Worm (Caenorhabditis elegans) whole organism, L3 larva: Measurements from ENCODE around the gene srj-25.

Experiments used
- R02D3.7 ChIP-seq: fragments of 150-350 bp; optimal IDR thresholded peaks from 2 replicates; lab custom pipeline; 2014; ENCODE audit warnings: missing biosample characterization, missing genetic modification characterization
- ama-1 ChIP-seq: fragments of 150-350 bp; optimal IDR thresholded peaks from 2 replicates; lab custom pipeline; 2018
- ceh-9 ChIP-seq: sonication (generic microtip); optimal IDR thresholded peaks from 2 replicates; lab custom pipeline; 2018; ENCODE audit warnings: missing biosample characterization, missing genetic modification characterization
- egl-27 ChIP-seq: sonication (generic microtip); optimal IDR thresholded peaks from 4 replicates; lab custom pipeline; 2017; ENCODE audit warnings: missing biosample characterization, missing genetic modification reagents, missing genetic modification characterization
- elt-2 ChIP-seq: sonication (generic microtip); optimal IDR thresholded peaks from 2 replicates; lab custom pipeline; 2016; ENCODE audit warnings: missing genetic modification reagents, mild to moderate bottlenecking, missing genetic modification characterization, missing compliant biosample characterization
- hmg-11 ChIP-seq: sonication (generic microtip); optimal IDR thresholded peaks from 2 replicates; lab custom pipeline; 2016; ENCODE audit warnings: missing genetic modification characterization, missing compliant biosample characterization
- lin-39 ChIP-seq: fragments of 150-350 bp; optimal IDR thresholded peaks from 2 replicates; lab custom pipeline; 2018; ENCODE audit warnings: missing biosample characterization, missing genetic modification reagents, missing genetic modification characterization
- mdl-1 ChIP-seq: fragments of 150-350 bp; optimal IDR thresholded peaks from 2 replicates; lab custom pipeline; 2014; ENCODE audit warnings: missing biosample characterization, missing genetic modification characterization
- mml-1 ChIP-seq: fragments of 150-350 bp; sonication (generic microtip); optimal IDR thresholded peaks from 3 replicates; lab custom pipeline; 2014; ENCODE audit warnings: missing biosample characterization, missing genetic modification characterization
- nhr-77 ChIP-seq: fragments of 150-350 bp; optimal IDR thresholded peaks from 2 replicates; lab custom pipeline; 2014; ENCODE audit warnings: missing biosample characterization, missing genetic modification characterization
- pqm-1 ChIP-seq: fragments of 150-350 bp; optimal IDR thresholded peaks from 2 replicates; lab custom pipeline; 2017; ENCODE audit warnings: missing biosample characterization, missing genetic modification characterization, inconsistent platforms
- ztf-4 ChIP-seq: fragments of 150-350 bp; optimal IDR thresholded peaks from 2 replicates; lab custom pipeline; 2014; ENCODE audit warnings: missing biosample characterization, missing genetic modification characterization

- no peak for TF ChIP-seq ztf-4 (tag; lab: Kevin White, UChicago)
- no peak for TF ChIP-seq ama-1 (lab: Kevin White, UChicago)
- TF ChIP-seq R02D3.7 (tag; lab: Kevin White, UChicago): no peak
- no peak for TF ChIP-seq ceh-9 (tag; lab: Kevin White, UChicago)
- no peak for TF ChIP-seq pqm-1 (tag; lab: Kevin White, UChicago)
- TF ChIP-seq mdl-1 (tag; lab: Kevin White, UChicago): no peak
- TF ChIP-seq mml-1 (tag; lab: Kevin White, UChicago): no peak
- no peak for TF ChIP-seq hmg-11 (tag; lab: Kevin White, UChicago)
- no peak for TF ChIP-seq nhr-77 (tag; lab: Kevin White, UChicago)
- no peak for TF ChIP-seq elt-2 (tag; lab: Kevin White, UChicago)
- no peak for TF ChIP-seq egl-27 (tag; lab: Kevin White, UChicago)
- no peak for TF ChIP-seq lin-39 (tag; lab: Kevin White, UChicago)
Observed at ce11 chrV:687384-687783, 48.7 kb downstream of the srj-25 start, which contains the start of gene H25P19.1.
